Worm (Caenorhabditis elegans) whole organism, L4 larva: ENCODE data around the gene W05H9.2.

Experiments
- F26F4.8 ChIP-seq: fragments of 200-800 bp; sonication (Bioruptor generic); conservative IDR thresholded peaks from 2 replicates; pipeline ENCODE4 v1.3.6; 2022; ENCODE audit warnings: missing genetic modification characterization, missing compliant biosample characterization
- F37D6.2 ChIP-seq: sonication (generic microtip); optimal IDR thresholded peaks from 2 replicates; lab custom pipeline; 2016; ENCODE audit warnings: mild to moderate bottlenecking, missing genetic modification characterization, missing compliant biosample characterization
- ceh-82 ChIP-seq: sonication (generic microtip); optimal IDR thresholded peaks from 2 replicates; lab custom pipeline; 2017; ENCODE audit warnings: missing biosample characterization, missing genetic modification characterization
- hmg-1.1 ChIP-seq: fragments of 200-800 bp; sonication (Bioruptor generic); IDR thresholded peaks from 2 replicates; pipeline ENCODE4 v1.3.6; 2022; ENCODE audit warnings: missing genetic modification reagents, missing genetic modification characterization, missing compliant biosample characterization
- lin-13 ChIP-seq: fragments of 150-350 bp; optimal IDR thresholded peaks from 2 replicates; lab custom pipeline; 2014; ENCODE audit warnings: missing biosample characterization, missing genetic modification reagents, missing genetic modification characterization
- lin-38 ChIP-seq: fragments of 200-800 bp; sonication (Bioruptor generic); IDR thresholded peaks from 2 replicates; pipeline ENCODE4 v1.3.6; 2022; ENCODE audit warnings: missing genetic modification reagents, missing genetic modification characterization, missing compliant biosample characterization
- mep-1 ChIP-seq: fragments of 150-350 bp; sonication (generic microtip); optimal IDR thresholded peaks from 3 replicates; lab custom pipeline; 2014; ENCODE audit warnings: missing biosample characterization, missing genetic modification characterization
- nhr-77 ChIP-seq: fragments of 150-350 bp; optimal IDR thresholded peaks from 2 replicates; lab custom pipeline; 2014; ENCODE audit warnings: missing biosample characterization, missing genetic modification characterization
- pha-4 ChIP-seq, 2 experiments: fragments of 150-350 bp in 1 of 2; fragments of 200-800 bp in 1 of 2; sonication (Bioruptor generic) in 1 of 2; IDR thresholded peaks in 1 of 2; optimal IDR thresholded peaks in 1 of 2; 2 replicates each; pipeline versions ENCODE4 v1.3.6 to Lab custom; 2014 to 2022; ENCODE audit warnings: missing genetic modification characterization in 2 of 2, missing genetic modification reagents in 2 of 2, missing biosample characterization in 1 of 2, missing compliant biosample characterization in 1 of 2
- snpc-1.2 ChIP-seq: fragments of 200-800 bp; sonication (Bioruptor generic); IDR thresholded peaks from 2 replicates; pipeline ENCODE4 v1.3.6; 2022; ENCODE audit warnings: missing genetic modification reagents, missing genetic modification characterization, missing compliant biosample characterization
- snpc-4 ChIP-seq: fragments of 150-350 bp; optimal IDR thresholded peaks from 2 replicates; lab custom pipeline; 2014; ENCODE audit warnings: missing biosample characterization, missing genetic modification characterization
- unc-39 ChIP-seq: sonication (generic microtip); optimal IDR thresholded peaks from 2 replicates; lab custom pipeline; 2017; ENCODE audit warnings: missing biosample characterization, missing genetic modification characterization
- zip-11 ChIP-seq: fragments of 200-800 bp; sonication (Bioruptor generic); IDR thresholded peaks from 2 replicates; pipeline ENCODE4 v1.3.6; 2022; ENCODE audit warnings: missing genetic modification characterization, missing compliant biosample characterization

- TF ChIP-seq snpc-4 (tag; lab: Kevin White, UChicago) (no peak), lin-13 (GFP tag; lab: Kevin White, UChicago) (no peak), F37D6.2 (tag; lab: Kevin White, UChicago) (no peak), ceh-82 (tag; lab: Kevin White, UChicago) (no peak), zip-11 (GFP tag; lab: Robert Waterston, UW) (no peak), F26F4.8 (GFP tag; lab: Robert Waterston, UW) (no peak), lin-38 (GFP tag; lab: Robert Waterston, UW) (no peak), pha-4 (GFP tag; IDR thresholded peaks at IDR 0.05; lab: Robert Waterston, UW) (no peak), pha-4 (tag; optimal IDR thresholded peaks at IDR 0.05; lab: Kevin White, UChicago) (no peak), mep-1 (tag; lab: Kevin White, UChicago) (no peak), nhr-77 (tag; lab: Kevin White, UChicago) (no peak), snpc-1.2 (GFP tag; lab: Robert Waterston, UW) (no peak), unc-39 (tag; lab: Kevin White, UChicago) (no peak), hmg-1.1 (no peak)
Measured at ce11 chrX:6238973-6239372, 27.9 kb upstream of the W05H9.2 start, which contains the start of gene rml-3.
